Fruit fly (Drosophila melanogaster) whole organism, embryonic: Measurements from ENCODE around the gene upSET.

Source experiments
- Ada2b ChIP-seq: fragments of 200-800 bp; sonication (Bioruptor generic); IDR thresholded peaks from 2 replicates; pipeline ENCODE4 v1.3.6; 2022; ENCODE audit warnings: missing biosample characterization, missing genetic modification characterization
- Bteb2 ChIP-seq: fragments of 200-800 bp; sonication (Bioruptor generic); optimal IDR thresholded peaks from 2 replicates; lab custom pipeline; 2016; ENCODE audit warnings: missing biosample characterization, missing genetic modification characterization
- CG10147 ChIP-seq: fragments of 200-800 bp; sonication (Bioruptor generic); optimal IDR thresholded peaks from 2 replicates; lab custom pipeline; 2019; ENCODE audit warnings: missing biosample characterization, mild to moderate bottlenecking, missing genetic modification characterization, moderate library complexity
- CG11247 ChIP-seq: fragments of 200-800 bp; sonication (Bioruptor generic); IDR thresholded peaks from 2 replicates; pipeline ENCODE4 v1.3.6; 2022; ENCODE audit warnings: missing biosample characterization, missing genetic modification characterization
- CG14441 ChIP-seq: fragments of 200-800 bp; sonication (Bioruptor generic); IDR thresholded peaks from 2 replicates; pipeline ENCODE4 v1.3.6; 2022; ENCODE audit warnings: missing biosample characterization, missing genetic modification characterization
- CG15479 ChIP-seq: fragments of 200-800 bp; sonication (Bioruptor generic); optimal IDR thresholded peaks from 3 replicates; lab custom pipeline; 2019; ENCODE audit warnings: missing biosample characterization, mild to moderate bottlenecking, missing genetic modification characterization, moderate library complexity
- CG16813 ChIP-seq: fragments of 200-800 bp; sonication (Bioruptor generic); IDR thresholded peaks from 3 replicates; pipeline ENCODE4 v1.3.6; 2022; ENCODE audit warnings: missing biosample characterization, missing genetic modification characterization; ENCODE audit not compliant: partially characterized antibody
- CG17361 ChIP-seq: fragments of 200-800 bp; sonication (Bioruptor generic); IDR thresholded peaks from 3 replicates; pipeline ENCODE4 v1.3.6; 2022; ENCODE audit warnings: missing biosample characterization, missing genetic modification characterization
- CG18619 ChIP-seq: fragments of 200-800 bp; sonication (Bioruptor generic); optimal IDR thresholded peaks from 3 replicates; lab custom pipeline; 2017; ENCODE audit warnings: missing biosample characterization, mild to moderate bottlenecking, missing genetic modification characterization
- CG2116 ChIP-seq: fragments of 200-800 bp; sonication (Bioruptor generic); optimal IDR thresholded peaks from 3 replicates; lab custom pipeline; 2018; ENCODE audit warnings: missing biosample characterization, mild to moderate bottlenecking, missing genetic modification characterization
- CG32532 ChIP-seq: fragments of 200-800 bp; sonication (Bioruptor generic); IDR thresholded peaks from 2 replicates; pipeline ENCODE4 v1.3.6; 2022; ENCODE audit warnings: missing biosample characterization, missing genetic modification characterization
- CG34422 ChIP-seq: fragments of 200-800 bp; sonication (Bioruptor generic); IDR thresholded peaks from 3 replicates; pipeline ENCODE4 v1.3.6; 2022; ENCODE audit warnings: missing biosample characterization, missing genetic modification characterization
- CG6791 ChIP-seq: fragments of 200-800 bp; sonication (Bioruptor generic); IDR thresholded peaks from 3 replicates; pipeline ENCODE4 v1.3.6; 2022; ENCODE audit warnings: missing biosample characterization, missing genetic modification characterization; ENCODE audit not compliant: partially characterized antibody
- CG6813 ChIP-seq: fragments of 200-800 bp; sonication (Bioruptor generic); optimal IDR thresholded peaks from 2 replicates; lab custom pipeline; 2017; ENCODE audit warnings: missing biosample characterization, missing genetic modification characterization, mild to moderate bottlenecking, moderate library complexity, missing genetic modification reagents
- CG7839 ChIP-seq: fragments of 200-800 bp; sonication (Bioruptor generic); optimal IDR thresholded peaks from 3 replicates; lab custom pipeline; 2018; ENCODE audit warnings: missing biosample characterization, mild to moderate bottlenecking, missing genetic modification characterization, moderate library complexity
- CTCF ChIP-seq: fragments of 200-800 bp; sonication (Bioruptor generic); optimal IDR thresholded peaks from 2 replicates; lab custom pipeline; 2017; ENCODE audit warnings: missing biosample characterization, mild to moderate bottlenecking, missing genetic modification characterization, moderate library complexity
- Dp ChIP-seq: fragments of 200-800 bp; sonication (Bioruptor generic); optimal IDR thresholded peaks from 2 replicates; lab custom pipeline; 2018; ENCODE audit warnings: missing biosample characterization, mild to moderate bottlenecking, missing genetic modification characterization, moderate library complexity
- Drgx ChIP-seq: fragments of 200-800 bp; sonication (Bioruptor generic); IDR thresholded peaks from 2 replicates; pipeline ENCODE4 v1.3.6; 2022; ENCODE audit warnings: missing biosample characterization, missing genetic modification characterization
- Ets97D ChIP-seq: fragments of 200-800 bp; sonication (Bioruptor generic); optimal IDR thresholded peaks from 3 replicates; lab custom pipeline; 2016; ENCODE audit warnings: missing biosample characterization, missing genetic modification characterization
- HLH3B ChIP-seq: fragments of 200-800 bp; sonication (Bioruptor generic); IDR thresholded peaks from 2 replicates; pipeline ENCODE4 v1.3.6; 2022; ENCODE audit warnings: missing biosample characterization, missing genetic modification characterization
- HmgD ChIP-seq: fragments of 200-800 bp; sonication (Bioruptor generic); optimal IDR thresholded peaks from 3 replicates; lab custom pipeline; 2016; ENCODE audit warnings: missing biosample characterization, missing genetic modification characterization
- Hr51 ChIP-seq, 2 experiments: fragments of 200-800 bp; sonication (Bioruptor generic); optimal IDR thresholded peaks; 2 replicates in 1 of 2; 3 replicates in 1 of 2; lab custom pipeline; 2016 to 2018; ENCODE audit warnings: missing biosample characterization in 2 of 2, missing genetic modification characterization in 2 of 2, mild to moderate bottlenecking in 1 of 2, moderate library complexity in 1 of 2
- Mad ChIP-seq: fragments of 200-800 bp; sonication (Bioruptor generic); optimal IDR thresholded peaks from 2 replicates; lab custom pipeline; 2016; ENCODE audit warnings: missing biosample characterization, missing genetic modification characterization
- Med ChIP-seq: fragments of 200-800 bp; sonication (Bioruptor generic); peaks from one replicate; lab custom pipeline; 2016; ENCODE audit warnings: missing biosample characterization, missing genetic modification characterization, mild to moderate bottlenecking, inconsistent platforms, moderate library complexity
- Oli ChIP-seq: fragments of 200-800 bp; sonication (Bioruptor generic); optimal IDR thresholded peaks from 2 replicates; lab custom pipeline; 2018; ENCODE audit warnings: missing biosample characterization, mild to moderate bottlenecking, missing genetic modification characterization, moderate library complexity
- Scr ChIP-seq: fragments of 200-800 bp; sonication (Bioruptor generic); IDR thresholded peaks from 2 replicates; pipeline ENCODE4 v1.3.6; 2022; ENCODE audit warnings: missing biosample characterization, missing genetic modification characterization; ENCODE audit not compliant: partially characterized antibody
- Sox102F ChIP-seq: fragments of 200-800 bp; sonication (Bioruptor generic); optimal IDR thresholded peaks from 2 replicates; lab custom pipeline; 2018; ENCODE audit warnings: missing biosample characterization, mild to moderate bottlenecking, missing genetic modification characterization, moderate library complexity
- ara ChIP-seq: fragments of 200-800 bp; sonication (Bioruptor generic); IDR thresholded peaks from 2 replicates; pipeline ENCODE4 v1.3.6; 2022; ENCODE audit warnings: missing biosample characterization, missing genetic modification characterization
- bigmax ChIP-seq: fragments of 200-800 bp; sonication (Bioruptor generic); optimal IDR thresholded peaks from 2 replicates; lab custom pipeline; 2018; ENCODE audit warnings: missing biosample characterization, mild to moderate bottlenecking, missing genetic modification characterization
- br ChIP-seq: fragments of >200 bp; optimal IDR thresholded peaks from 2 replicates; lab custom pipeline; 2017
- chinmo ChIP-seq: fragments of 200-800 bp; sonication (Bioruptor generic); IDR thresholded peaks from 4 replicates; pipeline ENCODE4 v1.3.6; 2022; ENCODE audit warnings: missing biosample characterization, missing genetic modification characterization; ENCODE audit not compliant: partially characterized antibody
- dati ChIP-seq: fragments of 200-800 bp; sonication (Bioruptor generic); IDR thresholded peaks from 2 replicates; pipeline ENCODE4 v1.3.6; 2022; ENCODE audit warnings: missing biosample characterization, missing genetic modification characterization
- dm ChIP-seq: fragments of 200-800 bp; sonication (Bioruptor generic); optimal IDR thresholded peaks from 3 replicates; lab custom pipeline; 2016; ENCODE audit warnings: missing biosample characterization, missing genetic modification characterization
- exex ChIP-seq: fragments of 200-800 bp; sonication (Bioruptor generic); optimal IDR thresholded peaks from 4 replicates; lab custom pipeline; 2018; ENCODE audit warnings: missing biosample characterization, mild to moderate bottlenecking, missing genetic modification characterization, moderate library complexity
- gem ChIP-seq: fragments of 200-800 bp; sonication (Bioruptor generic); optimal IDR thresholded peaks from 2 replicates; lab custom pipeline; 2019; ENCODE audit warnings: missing biosample characterization, mild to moderate bottlenecking, missing genetic modification characterization, moderate library complexity
- gfzf ChIP-seq: fragments of 200-800 bp; sonication (Bioruptor generic); optimal IDR thresholded peaks from 2 replicates; lab custom pipeline; 2016; ENCODE audit warnings: missing biosample characterization, mild to moderate bottlenecking, missing genetic modification characterization, moderate library complexity
- mam ChIP-seq: fragments of 200-800 bp; sonication (Bioruptor generic); optimal IDR thresholded peaks from 3 replicates; lab custom pipeline; 2016; ENCODE audit warnings: missing biosample characterization, missing genetic modification characterization
- nmo ChIP-seq: fragments of 200-800 bp; sonication (Bioruptor generic); optimal IDR thresholded peaks from 2 replicates; lab custom pipeline; 2018; ENCODE audit warnings: missing biosample characterization, mild to moderate bottlenecking, missing genetic modification characterization, moderate library complexity
- prd ChIP-seq, 3 experiments: fragments of >200 bp in 2 of 3; fragments of 200-800 bp in 1 of 3; sonication (Bioruptor generic) in 1 of 3; optimal IDR thresholded peaks in 2 of 3; IDR thresholded peaks in 1 of 3; 2 replicates in 2 of 3; 3 replicates in 1 of 3; pipeline versions ENCODE4 v1.3.6 to Lab custom; 2017 to 2022; ENCODE audit warnings: missing biosample characterization in 1 of 3, missing genetic modification characterization in 1 of 3
- row ChIP-seq: fragments of 200-800 bp; sonication (Bioruptor generic); IDR thresholded peaks from 3 replicates; pipeline ENCODE4 v1.3.6; 2022; ENCODE audit warnings: missing biosample characterization, missing genetic modification characterization
- sr ChIP-seq: fragments of 200-800 bp; sonication (Bioruptor generic); IDR thresholded peaks from 3 replicates; pipeline ENCODE4 v1.3.6; 2022; ENCODE audit warnings: missing biosample characterization, missing genetic modification characterization
- stwl ChIP-seq: fragments of 200-800 bp; sonication (Bioruptor generic); optimal IDR thresholded peaks from 3 replicates; lab custom pipeline; 2018; ENCODE audit warnings: missing biosample characterization, mild to moderate bottlenecking, missing genetic modification characterization, moderate library complexity
- tgo ChIP-seq: fragments of 200-800 bp; sonication (Bioruptor generic); IDR thresholded peaks from 3 replicates; pipeline ENCODE4 v1.3.6; 2022; ENCODE audit warnings: missing biosample characterization, missing genetic modification characterization
- vnd ChIP-seq: fragments of 200-800 bp; sonication (Bioruptor generic); IDR thresholded peaks from 3 replicates; pipeline ENCODE4 v1.3.6; 2022; ENCODE audit warnings: missing biosample characterization, missing genetic modification characterization; ENCODE audit not compliant: partially characterized antibody
- vvl ChIP-seq: fragments of 200-800 bp; sonication (Bioruptor generic); IDR thresholded peaks from 2 replicates; pipeline ENCODE4 v1.3.6; 2022; ENCODE audit warnings: missing biosample characterization, missing genetic modification characterization
- zen2 ChIP-seq: fragments of 200-800 bp; sonication (Bioruptor generic); IDR thresholded peaks from 3 replicates; pipeline ENCODE4 v1.3.6; 2022; ENCODE audit warnings: missing biosample characterization, missing genetic modification characterization; ENCODE audit not compliant: partially characterized antibody

The upSET gene

DNA sequence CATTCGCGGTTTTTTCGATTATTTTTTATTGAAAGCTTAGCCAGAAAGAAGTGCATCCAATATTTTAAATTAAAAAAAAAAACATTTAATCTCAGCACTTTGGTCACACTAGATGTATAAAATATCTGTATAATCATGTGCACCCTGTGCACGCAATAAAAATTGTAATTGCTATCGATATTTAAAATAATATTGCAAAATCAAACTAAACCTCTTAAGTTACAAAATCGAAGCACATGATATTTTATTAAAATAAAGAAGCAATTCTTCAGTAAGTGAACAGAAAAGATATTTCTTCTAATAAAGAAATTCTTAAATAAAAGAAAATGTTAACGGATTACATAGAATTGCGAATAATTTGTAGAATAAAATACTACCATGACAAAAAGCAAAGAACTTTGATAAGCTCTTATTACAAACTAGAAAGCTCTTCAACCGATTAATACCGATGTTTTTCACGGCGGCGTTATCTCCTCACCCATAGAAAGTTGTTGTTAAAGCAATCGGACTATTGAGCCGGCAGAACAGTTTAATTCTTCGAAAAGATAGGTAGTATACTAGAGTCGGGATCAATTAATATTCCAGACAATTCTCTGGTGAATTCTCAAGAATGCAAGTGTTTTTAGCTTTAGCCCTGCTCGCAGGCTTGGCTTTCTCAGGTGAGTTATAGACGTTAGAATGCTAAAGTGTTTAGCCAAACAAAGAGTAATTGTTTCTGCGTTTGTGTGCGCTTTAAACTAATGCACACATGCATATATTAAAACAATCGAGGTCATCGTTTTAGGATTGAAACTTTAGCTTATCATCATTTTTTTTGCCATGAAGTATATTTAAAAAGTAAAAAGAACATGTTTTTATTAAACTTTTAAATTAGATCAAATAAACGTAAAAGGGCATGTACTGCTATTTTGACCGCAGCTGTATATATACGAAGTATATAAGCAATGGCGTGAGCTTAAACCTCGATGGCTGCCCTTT, 7.9 kb upstream of the upSET start, which contains the start of gene CtsK1 (continued):
- no peak for TF ChIP-seq CG18619 (GFP tag; lab: Kevin White, UChicago)
- TF ChIP-seq Med = peak; percentile 68
- TF ChIP-seq vnd = peak; percentile 61
- TF ChIP-seq Drgx = peak; percentile 82
- peak; percentile 76 for TF ChIP-seq Scr (GFP tag; lab: Robert Waterston, UW)
- peak; percentile 34 for TF ChIP-seq CG2116 (GFP tag; lab: Kevin White, UChicago)
- peak; percentile 1 for TF ChIP-seq CG6813 (GFP tag; lab: Kevin White, UChicago)
- peak; percentile 53 for TF ChIP-seq gfzf (GFP tag; lab: Kevin White, UChicago)
- TF ChIP-seq Dp (GFP tag; lab: Kevin White, UChicago) = peak; percentile 64
- TF ChIP-seq prd (optimal IDR thresholded peaks at IDR 0.05; lab: Kevin White, UChicago) = no peak
- TF ChIP-seq prd (GFP tag; IDR thresholded peaks at IDR 0.05; lab: Robert Waterston, UW) = peak; percentile 60; the same call in 2 of the 3 replicates
- TF ChIP-seq stwl (tag; lab: Kevin White, UChicago) = peak; percentile 98
- TF ChIP-seq HLH3B = 0 out of 2 replicates have a peak, but pooled peaks have one; percentile 34
- no peak for TF ChIP-seq br (lab: Kevin White, UChicago)
- peak; percentile 62; the same call in 2 of the 3 replicates for TF ChIP-seq CG17361 (GFP tag; lab: Robert Waterston, UW)
- peak; percentile 44 for TF ChIP-seq CG7839 (tag; lab: Kevin White, UChicago)
- TF ChIP-seq CTCF (GFP tag; lab: Kevin White, UChicago) = peak; percentile 21
- no peak for TF ChIP-seq HmgD
- TF ChIP-seq Hr51 (GFP tag; optimal IDR thresholded peaks at IDR 0.05; lab: Kevin White, UChicago) = peak in 1 of 2 experiments; percentile 25
- peak; percentile 50; the same call in 1 of the 2 replicates for TF ChIP-seq CG14441 (GFP tag; lab: Robert Waterston, UW)
- peak; percentile 12 for TF ChIP-seq Oli (tag; lab: Kevin White, UChicago)
- 0 out of 4 replicates have a peak, but pooled peaks have one; percentile 71 for TF ChIP-seq chinmo (GFP tag; lab: Robert Waterston, UW)
- TF ChIP-seq gem (tag; lab: Kevin White, UChicago) = peak; percentile 47
- TF ChIP-seq dm (GFP tag; lab: Kevin White, UChicago) = no peak
- 0 out of 3 replicates have a peak, but pooled peaks have one; percentile 54 for TF ChIP-seq CG34422 (GFP tag; lab: Robert Waterston, UW)
- peak; percentile 44 for TF ChIP-seq CG10147 (GFP tag; lab: Kevin White, UChicago)
- TF ChIP-seq vvl (GFP tag; lab: Robert Waterston, UW) = peak; percentile 62
- TF ChIP-seq Sox102F (GFP tag; lab: Kevin White, UChicago) = no peak
- TF ChIP-seq Mad = no peak
- peak; percentile 75 for TF ChIP-seq row (GFP tag; lab: Robert Waterston, UW)
- 0 out of 2 replicates have a peak, but pooled peaks have one; percentile 4 for TF ChIP-seq dati (GFP tag; lab: Robert Waterston, UW)
- TF ChIP-seq CG11247 = peak; percentile 51; the same call in 1 of the 2 replicates
- TF ChIP-seq CG16813 (GFP tag; lab: Robert Waterston, UW) = peak; percentile 48
- TF ChIP-seq CG6791 (GFP tag; lab: Robert Waterston, UW) = peak; percentile 53; the same call in 1 of the 3 replicates
- TF ChIP-seq tgo (GFP tag; lab: Robert Waterston, UW) = peak; percentile 16; the same call in 1 of the 3 replicates
- no peak for TF ChIP-seq Bteb2 (GFP tag; lab: Kevin White, UChicago)
- no peak for TF ChIP-seq CG15479
- no peak for TF ChIP-seq bigmax (GFP tag; lab: Kevin White, UChicago)
- TF ChIP-seq sr (GFP tag; lab: Robert Waterston, UW) = no peak
- TF ChIP-seq exex (tag; lab: Kevin White, UChicago) = no peak
- peak; percentile 12 for TF ChIP-seq nmo (GFP tag; lab: Kevin White, UChicago)
- peak; percentile 73; the same call in 1 of the 3 replicates for TF ChIP-seq zen2 (GFP tag; lab: Robert Waterston, UW)
- peak; percentile 25; the same call in 1 of the 2 replicates for TF ChIP-seq ara (GFP tag; lab: Robert Waterston, UW)
- peak; percentile 9 for TF ChIP-seq Ets97D (GFP tag; lab: Kevin White, UChicago)
- peak; percentile 51; the same call in 1 of the 2 replicates for TF ChIP-seq CG32532
- TF ChIP-seq Ada2b (GFP tag; lab: Robert Waterston, UW) = 0 out of 2 replicates have a peak, but pooled peaks have one; percentile 10
- no peak for TF ChIP-seq mam (GFP tag; lab: Kevin White, UChicago)
